Fruit fly (Drosophila melanogaster): Measurements from ENCODE around the gene CG3156.

The CG3156 gene

DNA sequence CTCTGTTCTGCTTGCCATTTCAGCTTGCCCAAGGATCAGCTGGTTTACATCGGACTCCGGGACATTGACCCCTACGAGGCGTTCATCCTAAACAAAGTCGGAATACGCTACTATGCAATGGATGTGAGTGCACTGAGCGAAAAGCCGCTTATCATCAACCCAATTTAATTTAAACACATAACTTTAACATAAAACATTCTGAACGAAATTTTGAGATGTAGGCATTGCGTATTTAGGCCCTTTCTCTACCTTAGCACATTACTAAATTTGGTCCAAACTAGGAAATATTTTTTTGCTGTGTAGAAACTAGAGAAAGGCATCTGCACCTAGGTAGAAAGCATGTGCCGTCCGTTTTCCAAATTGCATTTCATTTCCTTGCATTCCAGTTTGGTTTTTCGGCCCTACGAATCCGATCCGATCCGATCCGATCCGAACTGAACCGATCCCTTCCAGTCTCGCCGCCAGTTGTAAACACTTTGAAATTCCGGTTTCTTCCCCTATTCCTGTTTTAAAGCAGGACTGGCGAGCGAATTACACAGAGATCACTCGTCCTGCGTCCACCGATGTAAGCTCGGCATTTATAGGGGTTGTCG is 38.9 kb downstream of the CG3156 start:
- TF ChIP-seq h (optimal IDR thresholded peaks at IDR 0.05) (no peak), insv (optimal IDR thresholded peaks at IDR 0.05) (no peak), Myc (optimal IDR thresholded peaks at IDR 0.05) (no peak), psq (optimal IDR thresholded peaks at IDR 0.05) (no peak), Sin3A (optimal IDR thresholded peaks at IDR 0.05) (no peak), ttk (optimal IDR thresholded peaks at IDR 0.05) (no peak)

DNA sequence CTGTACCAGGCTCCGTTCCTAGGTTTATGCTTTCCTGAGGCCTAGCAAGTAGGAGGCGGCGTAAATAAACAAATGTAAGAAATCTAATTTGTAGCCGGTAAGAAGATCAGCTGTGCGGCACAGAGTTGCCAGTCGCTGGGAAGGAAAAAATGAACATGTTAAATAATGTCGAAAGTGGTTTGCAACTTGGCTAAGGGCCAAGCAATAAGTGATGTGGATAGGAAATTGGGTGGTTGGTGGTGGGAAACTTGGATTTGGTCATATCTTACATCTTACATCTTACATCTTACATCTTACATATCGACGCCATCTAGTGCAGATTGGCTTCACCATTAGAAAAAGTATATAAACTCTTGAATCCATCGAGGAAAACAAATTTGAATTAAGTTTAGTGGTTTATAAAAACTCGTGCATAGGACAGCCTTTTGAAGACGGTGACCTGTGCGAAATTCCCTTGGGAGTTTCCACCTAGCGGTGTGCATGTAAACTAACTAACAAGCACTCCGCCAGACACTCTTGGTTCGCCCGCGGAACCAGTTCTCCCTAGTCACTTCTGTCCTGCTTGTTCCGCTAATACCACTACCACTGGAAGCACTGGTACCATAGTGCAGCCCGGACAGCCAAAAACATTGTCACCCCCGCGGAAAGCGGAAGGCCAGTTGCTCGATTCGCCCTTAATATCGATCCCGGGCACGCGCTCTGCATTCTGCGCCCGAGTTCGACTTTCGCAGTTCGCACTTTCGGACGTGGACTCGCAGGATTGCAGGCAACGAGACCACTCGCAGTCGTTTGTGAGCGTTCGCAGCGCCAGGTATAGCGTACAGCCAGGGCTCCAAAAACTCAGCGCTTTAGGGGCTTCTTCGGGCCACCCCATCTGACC is 42.3 kb downstream of the CG3156 start, which contains the start of the genes CG4293 and Appl:
Gene CG4293 (minus strand): TSS at position 568 of the 880 bp plus-strand sequence.
Gene Appl (plus strand): TSS at position 778 of the 880 bp plus-strand sequence.
- TF ChIP-seq ttk (optimal IDR thresholded peaks at IDR 0.05) = no peak
- TF ChIP-seq Myc (optimal IDR thresholded peaks at IDR 0.05) = no peak
- no peak for TF ChIP-seq psq (optimal IDR thresholded peaks at IDR 0.05)
- TF ChIP-seq Sin3A (optimal IDR thresholded peaks at IDR 0.05) = no peak
- no peak for TF ChIP-seq insv (optimal IDR thresholded peaks at IDR 0.05)
- no peak for TF ChIP-seq h (optimal IDR thresholded peaks at IDR 0.05)

All from Kc167 (cell line).